Worm (Caenorhabditis elegans): ENCODE results near the gene Y32G9A.12.

- TF ChIP-seq ztf-29 (GFP tag; IDR thresholded peaks at IDR 0.05) (no peak), flt-1 (GFP tag; IDR thresholded peaks at IDR 0.05) (no peak)
These were observed 45.2 kb downstream of the Y32G9A.12 start for ce11 chrV:1874827-1875226.
